Worm (Caenorhabditis elegans): ENCODE measurements around the gene hlh-14.

Gene hlh-14

ce11 chrII:5749733-5750238, 11.1 kb upstream of the hlh-14 start, which contains the start of gene ifb-2:
Gene ifb-2 (plus strand): TSS chrII:5750188.
- TF ChIP-seq W03F9.2 (tag; optimal IDR thresholded peaks at IDR 0.05) (no peak), him-1 (tag; optimal IDR thresholded peaks at IDR 0.05) (no peak), dao-5 (tag; optimal IDR thresholded peaks at IDR 0.05) (no peak)

ce11 chrII:5748395-5748794, 9.7 kb upstream of the hlh-14 start:
- no peak for TF ChIP-seq W03F9.2 (tag; optimal IDR thresholded peaks at IDR 0.05)
- no peak for TF ChIP-seq him-1 (tag; optimal IDR thresholded peaks at IDR 0.05)
- TF ChIP-seq dao-5 (tag; optimal IDR thresholded peaks at IDR 0.05), result no peak

- no peak for TF ChIP-seq W03F9.2 (tag; optimal IDR thresholded peaks at IDR 0.05)
- TF ChIP-seq him-1 (tag; optimal IDR thresholded peaks at IDR 0.05), result no peak
- no peak for TF ChIP-seq dao-5 (tag; optimal IDR thresholded peaks at IDR 0.05)
Measured at ce11 chrII:5747312-5747711, 8.6 kb upstream of the hlh-14 start.

DNA sequence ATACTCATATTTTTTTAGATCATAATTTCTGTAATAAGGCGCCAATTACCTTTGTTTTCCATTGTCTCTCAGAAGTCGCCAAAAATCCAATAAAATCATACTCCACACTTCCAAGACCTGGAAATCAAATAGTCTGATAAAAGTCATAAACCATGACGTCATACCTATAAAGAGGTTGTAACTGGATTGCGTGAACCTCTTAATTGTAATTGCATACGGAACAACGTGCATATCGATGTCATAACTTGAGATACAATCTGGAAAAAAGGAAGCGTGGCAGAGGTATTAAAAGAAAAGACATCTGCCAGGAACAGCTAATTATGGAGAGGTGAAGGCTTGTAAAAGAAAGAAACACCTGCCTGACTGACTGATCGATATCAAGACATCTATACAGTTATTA, 6.4 kb upstream of the hlh-14 start, which contains the start of gene F10C1.9:
TSS of gene F10C1.9 (minus strand) at position 197 of the 400 bp plus-strand sequence.
- TF ChIP-seq dao-5 (tag; optimal IDR thresholded peaks at IDR 0.05), result no peak
- TF ChIP-seq W03F9.2 (tag; optimal IDR thresholded peaks at IDR 0.05), result no peak
- no peak for TF ChIP-seq him-1 (tag; optimal IDR thresholded peaks at IDR 0.05)

- TF ChIP-seq W03F9.2 (tag; optimal IDR thresholded peaks at IDR 0.05), result no peak
- TF ChIP-seq him-1 (tag; optimal IDR thresholded peaks at IDR 0.05), result no peak
- TF ChIP-seq dao-5 (tag; optimal IDR thresholded peaks at IDR 0.05), result no peak
Measured at ce11 chrII:5744342-5744741, 5.6 kb upstream of the hlh-14 start.

- TF ChIP-seq dao-5 (tag; optimal IDR thresholded peaks at IDR 0.05) (no peak), him-1 (tag; optimal IDR thresholded peaks at IDR 0.05) (no peak), W03F9.2 (tag; optimal IDR thresholded peaks at IDR 0.05) (no peak)
Measured at ce11 chrII:5742767-5743166, 4.1 kb upstream of the hlh-14 start.

- TF ChIP-seq him-1 (tag; optimal IDR thresholded peaks at IDR 0.05), result no peak
- TF ChIP-seq W03F9.2 (tag; optimal IDR thresholded peaks at IDR 0.05), result no peak
- no peak for TF ChIP-seq dao-5 (tag; optimal IDR thresholded peaks at IDR 0.05)
Measured at ce11 chrII:5736599-5736998, 2.1 kb downstream of the hlh-14 start.

ce11 chrII:5735744-5736143, 3.0 kb downstream of the hlh-14 start:
- TF ChIP-seq dao-5 (tag; optimal IDR thresholded peaks at IDR 0.05), result no peak
- TF ChIP-seq W03F9.2 (tag; optimal IDR thresholded peaks at IDR 0.05), result no peak
- no peak for TF ChIP-seq him-1 (tag; optimal IDR thresholded peaks at IDR 0.05)

ce11 chrII:5734883-5735282, 3.8 kb downstream of the hlh-14 start:
- TF ChIP-seq him-1 (tag; optimal IDR thresholded peaks at IDR 0.05) (no peak), dao-5 (tag; optimal IDR thresholded peaks at IDR 0.05) (no peak), W03F9.2 (tag; optimal IDR thresholded peaks at IDR 0.05) (no peak)

- TF ChIP-seq W03F9.2 (tag; optimal IDR thresholded peaks at IDR 0.05) (no peak), him-1 (tag; optimal IDR thresholded peaks at IDR 0.05) (no peak), dao-5 (tag; optimal IDR thresholded peaks at IDR 0.05) (no peak)
Measured at ce11 chrII:5730343-5731083, 8.2 kb downstream of the hlh-14 start, which contains the start of the genes C18A3.7 and C18A3.11. Gene C18A3.7 (minus strand): TSS chrII:5730443. Gene C18A3.11 (plus strand): TSS chrII:5731033.

- TF ChIP-seq him-1 (tag; optimal IDR thresholded peaks at IDR 0.05) (peak; percentile 1), W03F9.2 (tag; optimal IDR thresholded peaks at IDR 0.05) (no peak), dao-5 (tag; optimal IDR thresholded peaks at IDR 0.05) (no peak)
Measured at ce11 chrII:5727707-5728106, 11.0 kb downstream of the hlh-14 start, which contains the start of gene rab-3. Gene rab-3 (minus strand): TSS chrII:5727853.

DNA sequence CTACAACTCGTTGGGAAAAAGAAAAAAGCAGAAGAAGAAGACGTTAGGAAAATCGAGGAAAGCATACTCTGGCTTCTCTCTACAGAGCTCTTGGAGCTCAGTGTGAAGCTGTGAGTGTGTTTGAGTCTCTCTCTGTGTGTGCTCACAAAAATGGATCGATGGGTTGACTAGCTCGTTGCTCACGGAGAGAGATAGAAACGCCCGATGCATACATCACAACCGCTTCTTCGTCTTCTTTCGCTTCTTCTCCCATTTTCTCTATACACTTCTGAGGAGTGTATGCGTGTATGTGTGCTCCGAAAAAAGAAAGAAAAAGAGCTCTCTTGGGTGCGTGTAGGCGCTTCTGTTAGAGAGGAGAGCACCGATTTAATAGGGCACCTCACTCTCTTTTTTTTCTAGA, 13.6 kb downstream of the hlh-14 start:
- peak; percentile 83 for TF ChIP-seq him-1 (tag; optimal IDR thresholded peaks at IDR 0.05)
- TF ChIP-seq dao-5 (tag; optimal IDR thresholded peaks at IDR 0.05), result no peak

ce11 chrII:5719848-5720247, 18.8 kb downstream of the hlh-14 start, which contains the start of gene damt-1:
Gene damt-1 (plus strand): TSS chrII:5720148.
- TF ChIP-seq dao-5 (tag; optimal IDR thresholded peaks at IDR 0.05), result no peak
- no peak for TF ChIP-seq W03F9.2 (tag; optimal IDR thresholded peaks at IDR 0.05)
- no peak for TF ChIP-seq him-1 (tag; optimal IDR thresholded peaks at IDR 0.05)

DNA sequence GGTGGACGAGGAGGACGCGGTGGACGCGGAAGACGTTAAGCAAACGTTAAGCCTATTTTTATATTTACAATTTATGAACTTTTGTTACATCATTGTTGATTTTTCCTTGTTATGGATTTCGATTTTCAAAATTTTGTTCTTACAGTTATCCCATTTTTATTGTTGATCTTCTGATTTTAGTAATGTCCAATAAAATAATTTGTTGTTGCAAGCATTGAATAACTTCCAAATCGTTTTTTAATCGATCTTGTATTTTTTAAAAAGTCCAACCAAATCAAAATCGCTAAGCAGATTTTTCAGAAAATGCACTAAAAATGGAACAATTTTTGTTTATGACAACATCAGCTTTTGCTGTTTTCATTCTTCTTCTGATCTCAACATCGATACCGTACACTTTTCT, 20.9 kb downstream of the hlh-14 start, which contains the start of gene zipt-3:
TSS of gene zipt-3 (plus strand) at position 301 of the 400 bp plus-strand sequence.
- TF ChIP-seq W03F9.2 (tag; optimal IDR thresholded peaks at IDR 0.05) (no peak), him-1 (tag; optimal IDR thresholded peaks at IDR 0.05) (no peak), dao-5 (tag; optimal IDR thresholded peaks at IDR 0.05) (no peak)
